Worm (Caenorhabditis elegans) whole organism, L4 larva: ENCODE measurements around the gene T07D4.2.

Experiments used
- F44E2.7 ChIP-seq: fragments of 200-800 bp; sonication (Bioruptor generic); IDR thresholded peaks from 2 replicates; pipeline ENCODE4 v2.1.2; 2022; ENCODE audit warnings: missing genetic modification characterization, missing compliant biosample characterization
- F49E8.2 ChIP-seq: sonication (generic microtip); optimal IDR thresholded peaks from 2 replicates; lab custom pipeline; 2016; ENCODE audit warnings: missing compliant biosample characterization, mild to moderate bottlenecking, missing genetic modification characterization, borderline replicate concordance
- T20F7.1 ChIP-seq: fragments of 200-800 bp; sonication (Bioruptor generic); optimal IDR thresholded peaks from 2 replicates; lab custom pipeline; 2018; ENCODE audit warnings: mild to moderate bottlenecking, missing genetic modification characterization, missing compliant biosample characterization
- T26A8.4 ChIP-seq: fragments of 200-800 bp; sonication (Bioruptor generic); IDR thresholded peaks from 2 replicates; pipeline ENCODE4 v1.3.6; 2022; ENCODE audit warnings: missing genetic modification characterization, missing compliant biosample characterization
- Y105C5A.15 ChIP-seq: fragments of 200-800 bp; sonication (Bioruptor generic); IDR thresholded peaks from 2 replicates; pipeline ENCODE4 v1.3.6; 2022; ENCODE audit warnings: missing genetic modification characterization, missing compliant biosample characterization
- aha-1 ChIP-seq: fragments of 150-350 bp; peaks from one replicate; lab custom pipeline; 2014; ENCODE audit warnings: missing biosample characterization, missing genetic modification characterization
- arid-1 ChIP-seq: fragments of 200-800 bp; sonication (Bioruptor generic); conservative IDR thresholded peaks from 2 replicates; pipeline ENCODE4 v1.3.6; 2022; ENCODE audit warnings: missing genetic modification reagents, missing genetic modification characterization, missing compliant biosample characterization
- ces-1 ChIP-seq: fragments of 150-350 bp; sonication (generic microtip); optimal IDR thresholded peaks from 4 replicates; lab custom pipeline; 2014; ENCODE audit warnings: missing biosample characterization, missing genetic modification reagents, missing genetic modification characterization
- daf-16 ChIP-seq, 3 experiments: sonication (generic microtip); optimal IDR thresholded peaks; 2 replicates each; lab custom pipeline; 2016 to 2017; ENCODE audit warnings: missing genetic modification characterization in 3 of 3, missing genetic modification reagents in 3 of 3, mild to moderate bottlenecking in 2 of 3, missing compliant biosample characterization in 2 of 3, missing biosample characterization in 1 of 3, moderate library complexity in 1 of 3
- dmd-6 ChIP-seq: fragments of 200-800 bp; sonication (Bioruptor generic); IDR thresholded peaks from 2 replicates; pipeline ENCODE4 v1.3.6; 2022; ENCODE audit warnings: missing genetic modification reagents, missing genetic modification characterization, missing compliant biosample characterization
- dmd-8 ChIP-seq: fragments of 200-800 bp; sonication (Bioruptor generic); IDR thresholded peaks from 2 replicates; pipeline ENCODE4 v1.3.6; 2022; ENCODE audit warnings: missing genetic modification characterization, missing compliant biosample characterization
- dmd-9 ChIP-seq: fragments of 200-800 bp; sonication (Bioruptor generic); IDR thresholded peaks from 2 replicates; pipeline ENCODE4 v1.3.6; 2022; ENCODE audit warnings: missing genetic modification reagents, missing genetic modification characterization, missing compliant biosample characterization
- duxl-1 ChIP-seq: sonication (generic microtip); optimal IDR thresholded peaks from 2 replicates; lab custom pipeline; 2016; ENCODE audit warnings: mild to moderate bottlenecking, missing genetic modification characterization, moderate library complexity, missing compliant biosample characterization; ENCODE audit not compliant: poor library complexity
- egl-27 ChIP-seq: sonication (generic microtip); optimal IDR thresholded peaks from 3 replicates; lab custom pipeline; 2017; ENCODE audit warnings: missing biosample characterization, missing genetic modification reagents, missing genetic modification characterization
- hif-1 ChIP-seq, 2 experiments: sonication (generic microtip); optimal IDR thresholded peaks; 2 replicates each; lab custom pipeline; 2016 to 2017; ENCODE audit warnings: missing compliant biosample characterization in 2 of 2, missing genetic modification characterization in 2 of 2, missing genetic modification reagents in 2 of 2, missing genotype in 2 of 2, mild to moderate bottlenecking in 1 of 2
- hlh-11 ChIP-seq: fragments of 200-800 bp; sonication (Bioruptor generic); optimal IDR thresholded peaks from 2 replicates; lab custom pipeline; 2018; ENCODE audit warnings: mild to moderate bottlenecking, missing genetic modification characterization, missing compliant biosample characterization
- hlh-30 ChIP-seq: sonication (generic microtip); optimal IDR thresholded peaks from 2 replicates; lab custom pipeline; 2017; ENCODE audit warnings: antibody characterized with exemption, mild to moderate bottlenecking, missing genetic modification characterization, missing compliant biosample characterization; ENCODE audit not compliant: insufficient read depth
- hmg-1.1 ChIP-seq: fragments of 200-800 bp; sonication (Bioruptor generic); IDR thresholded peaks from 2 replicates; pipeline ENCODE4 v1.3.6; 2022; ENCODE audit warnings: missing genetic modification reagents, missing genetic modification characterization, missing compliant biosample characterization
- jun-1 ChIP-seq: fragments of 150-350 bp; optimal IDR thresholded peaks from 2 replicates; lab custom pipeline; 2014; ENCODE audit warnings: missing biosample characterization, missing genetic modification reagents, missing genetic modification characterization
- lim-7 ChIP-seq: fragments of 200-800 bp; sonication (Bioruptor generic); IDR thresholded peaks from 2 replicates; pipeline ENCODE4 v1.3.6; 2022; ENCODE audit warnings: missing genetic modification characterization, missing compliant biosample characterization
- lin-15B ChIP-seq: fragments of 150-350 bp; sonication (generic microtip); optimal IDR thresholded peaks from 3 replicates; lab custom pipeline; 2014; ENCODE audit warnings: missing biosample characterization, missing genetic modification characterization
- lsy-2 ChIP-seq, 2 experiments: fragments of 150-350 bp in 1 of 2; sonication (generic microtip) in 1 of 2; optimal IDR thresholded peaks; 2 replicates each; lab custom pipeline; 2014 to 2017; ENCODE audit warnings: missing biosample characterization in 2 of 2, missing genetic modification characterization in 2 of 2
- nhr-11 ChIP-seq: fragments of 150-350 bp; optimal IDR thresholded peaks from 2 replicates; lab custom pipeline; 2014; ENCODE audit warnings: missing biosample characterization, missing genetic modification characterization
- nhr-28 ChIP-seq: fragments of 150-350 bp; optimal IDR thresholded peaks from 2 replicates; lab custom pipeline; 2014; ENCODE audit warnings: missing biosample characterization, missing genetic modification characterization
- nhr-41 ChIP-seq: fragments of 200-800 bp; sonication (Bioruptor generic); IDR thresholded peaks from 2 replicates; pipeline ENCODE4 v1.3.6; 2022; ENCODE audit warnings: missing genetic modification reagents, missing genetic modification characterization, missing compliant biosample characterization
- pqm-1 ChIP-seq: sonication (generic microtip); optimal IDR thresholded peaks from 2 replicates; lab custom pipeline; 2017; ENCODE audit warnings: missing biosample characterization, missing genetic modification characterization
- saeg-2 ChIP-seq: fragments of 200-800 bp; sonication (Bioruptor generic); IDR thresholded peaks from 2 replicates; pipeline ENCODE4 v1.3.6; 2022; ENCODE audit warnings: missing genetic modification reagents, missing genetic modification characterization, missing compliant biosample characterization
- sdz-12 ChIP-seq: fragments of 200-800 bp; sonication (Bioruptor generic); optimal IDR thresholded peaks from 2 replicates; lab custom pipeline; 2018; ENCODE audit warnings: mild to moderate bottlenecking, missing genetic modification characterization, missing compliant biosample characterization
- snpc-4 ChIP-seq: fragments of 150-350 bp; optimal IDR thresholded peaks from 2 replicates; lab custom pipeline; 2014; ENCODE audit warnings: missing biosample characterization, missing genetic modification characterization
- tag-97 ChIP-seq: fragments of 200-800 bp; sonication (Bioruptor generic); IDR thresholded peaks from 2 replicates; pipeline ENCODE4 v1.3.6; 2022; ENCODE audit warnings: missing genetic modification characterization, missing compliant biosample characterization
- zfp-3 ChIP-seq: fragments of 200-800 bp; sonication (Bioruptor generic); conservative IDR thresholded peaks from 2 replicates; pipeline ENCODE4 v1.3.6; 2022; ENCODE audit warnings: missing genetic modification reagents, missing genetic modification characterization, missing compliant biosample characterization
- zip-2 ChIP-seq: fragments of 150-350 bp; optimal IDR thresholded peaks from 2 replicates; lab custom pipeline; 2014; ENCODE audit warnings: missing biosample characterization, missing genetic modification characterization

Gene T07D4.2

DNA sequence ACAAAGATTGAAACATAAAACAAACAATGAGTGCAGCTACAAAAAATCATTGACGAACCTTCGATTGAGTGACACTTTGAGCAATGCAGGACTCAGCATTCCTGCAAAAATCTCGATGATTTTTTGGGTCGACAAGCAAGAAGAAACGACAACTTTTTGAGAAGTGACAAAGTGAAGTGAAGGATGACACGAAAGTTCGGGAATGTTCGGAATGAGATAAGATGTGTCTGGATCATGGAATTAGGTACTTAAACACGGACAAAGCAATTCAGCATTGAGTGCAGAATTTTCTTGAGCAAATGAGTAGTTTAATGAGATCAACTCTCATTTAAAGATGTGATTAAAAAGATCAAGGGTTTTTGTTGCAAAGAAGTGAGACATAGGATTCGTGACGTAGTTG, at the start of gene T07D4.2:
Gene T07D4.2, minus strand, starts transcription at position 101 of the 400 bp plus-strand sequence.
- TF ChIP-seq nhr-11 (tag; lab: Kevin White, UChicago) (no peak), T20F7.1 (GFP tag; lab: Kevin White, UChicago) (no peak), lim-7 (no peak)

DNA sequence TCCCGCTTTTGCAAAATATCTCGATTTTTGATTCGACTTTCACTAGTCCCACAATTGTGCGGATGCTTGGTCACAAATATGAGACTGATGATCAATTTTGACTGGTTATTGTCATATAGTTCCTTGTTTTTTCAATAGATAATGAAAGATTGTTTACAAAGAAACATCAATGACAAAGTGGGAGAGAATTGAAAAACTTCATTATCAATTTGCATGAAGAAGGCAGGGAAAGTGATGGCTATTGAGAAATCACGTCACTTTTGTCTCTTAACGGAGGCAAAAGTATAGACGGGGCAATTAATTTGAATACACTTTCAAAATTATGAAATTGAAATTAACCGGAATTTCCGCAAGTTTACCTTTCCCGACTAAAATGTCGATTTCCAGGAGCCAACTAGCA, 49.4 kb upstream of the T07D4.2 start:
- no peak for TF ChIP-seq zip-2 (tag; lab: Kevin White, UChicago)
- peak; percentile 32 for TF ChIP-seq nhr-28
- TF ChIP-seq daf-16 (GFP tag; optimal IDR thresholded peaks at IDR 0.05; lab: Kevin White, UChicago): no peak
- peak; percentile 76 for TF ChIP-seq daf-16 (tag; optimal IDR thresholded peaks at IDR 0.05; lab: Kevin White, UChicago)
- peak; percentile 64 for TF ChIP-seq pqm-1 (tag; lab: Kevin White, UChicago)
- TF ChIP-seq dmd-6 (GFP tag; lab: Robert Waterston, UW): peak; percentile 46; the same call in 1 of the 2 replicates
- peak; percentile 16 for TF ChIP-seq hlh-11 (tag; lab: Kevin White, UChicago)

DNA sequence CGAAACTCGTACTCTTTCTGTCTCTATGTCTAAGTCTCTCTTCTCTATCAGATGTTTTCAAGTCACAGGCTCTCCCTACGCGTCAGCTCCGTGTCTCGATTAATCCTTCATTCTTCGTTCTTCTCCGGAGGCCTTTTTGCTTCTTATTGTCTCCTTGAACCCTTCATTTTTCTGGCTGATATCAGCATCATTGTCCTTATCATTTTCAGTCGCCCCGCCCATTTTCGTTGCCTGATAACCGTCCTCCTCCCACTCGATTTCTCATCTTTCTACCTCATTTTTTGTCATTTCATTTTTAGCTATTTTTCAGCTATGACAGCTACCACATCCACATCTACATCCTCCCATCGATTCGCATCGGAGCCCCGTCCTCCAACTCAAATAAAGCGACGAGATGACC, 48.4 kb upstream of the T07D4.2 start, which contains the start of gene B0457.6:
Gene B0457.6, plus strand, starts transcription at position 284 of the 400 bp plus-strand sequence.
- peak; percentile 54; the same call in 1 of the 2 replicates for TF ChIP-seq hmg-1.1 (GFP tag; lab: Robert Waterston, UW)
- TF ChIP-seq pqm-1 (tag; lab: Kevin White, UChicago): peak; percentile 90
- TF ChIP-seq lsy-2 (tag; optimal IDR thresholded peaks at IDR 0.05; lab: Kevin White, UChicago): peak in 1 of 2 experiments; percentile 37
- TF ChIP-seq lin-15B (tag; lab: Kevin White, UChicago): no peak
- no peak for TF ChIP-seq dmd-9
- TF ChIP-seq nhr-28: peak; percentile 45
- peak; percentile 48 for TF ChIP-seq hlh-11 (tag; lab: Kevin White, UChicago)
- TF ChIP-seq hlh-30: peak; percentile 9
- 0 out of 2 replicates have a peak, but pooled peaks have one; percentile 15 for TF ChIP-seq nhr-41 (GFP tag; lab: Robert Waterston, UW)
- no peak for TF ChIP-seq T20F7.1 (GFP tag; lab: Kevin White, UChicago)
- peak; percentile 47; the same call in 1 of the 2 replicates for TF ChIP-seq dmd-6 (GFP tag; lab: Robert Waterston, UW)

DNA sequence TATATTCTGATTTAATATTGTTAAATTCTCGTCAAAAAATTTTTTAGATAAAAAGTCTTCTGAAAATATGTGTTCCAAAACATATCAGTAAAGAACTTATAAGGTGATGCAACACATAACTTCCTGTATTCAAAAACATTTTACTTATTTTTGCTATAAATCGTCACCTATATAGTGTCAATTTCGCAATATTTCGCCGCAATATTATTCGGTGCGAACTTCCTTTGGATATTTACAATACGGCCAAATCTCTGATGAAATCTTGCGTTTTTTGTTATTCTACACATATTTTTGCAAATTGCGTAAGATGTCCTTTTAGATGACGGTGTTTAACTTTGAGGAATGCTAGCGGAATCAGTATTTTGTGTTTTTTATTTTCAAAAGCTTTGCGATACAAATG, 47.7 kb upstream of the T07D4.2 start:
- no peak for TF ChIP-seq zfp-3
- peak; percentile 89 for TF ChIP-seq aha-1 (tag; lab: Kevin White, UChicago)

DNA sequence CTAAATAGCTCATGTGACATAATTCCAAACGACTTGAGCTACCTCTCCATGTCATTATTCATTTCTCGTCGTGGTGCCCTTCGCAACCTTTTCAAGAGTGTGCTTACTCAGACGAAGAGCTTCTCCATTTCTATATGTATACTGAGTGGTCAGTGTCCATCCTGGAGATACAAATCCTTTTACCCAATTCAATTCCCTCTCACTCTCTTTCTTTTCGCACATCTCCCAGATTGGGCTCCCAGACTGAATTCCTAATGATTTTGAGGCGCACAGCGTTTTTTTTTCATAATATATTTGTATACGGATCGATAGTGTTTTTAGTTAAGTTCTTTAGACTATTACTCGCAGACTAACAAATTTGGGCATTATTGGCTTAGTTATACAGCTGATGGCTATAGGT, 47.2 kb upstream of the T07D4.2 start:
- TF ChIP-seq ces-1 (GFP tag; lab: Kevin White, UChicago) (peak; percentile 3), snpc-4 (tag; lab: Kevin White, UChicago) (no peak), Y105C5A.15 (no peak)

DNA sequence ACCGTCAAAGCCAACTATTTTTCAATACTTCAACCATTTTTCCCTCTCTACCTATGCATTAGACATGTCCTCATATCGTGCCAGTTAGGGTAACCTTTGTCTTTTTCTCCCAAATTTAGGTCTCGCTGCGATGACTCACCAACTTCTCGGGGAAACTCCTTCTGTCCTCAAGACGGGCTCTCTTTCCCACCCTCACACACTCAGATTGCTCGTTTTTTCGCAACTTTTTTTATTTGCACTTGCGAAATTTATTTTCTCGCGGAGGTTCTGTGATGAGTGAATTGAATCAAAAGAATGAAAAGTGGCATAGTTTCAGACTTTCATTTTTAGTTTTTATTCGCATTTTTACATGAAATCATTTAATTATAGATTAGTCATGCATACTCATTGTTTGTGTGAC, 46.6 kb upstream of the T07D4.2 start:
- TF ChIP-seq Y105C5A.15: no peak
- TF ChIP-seq hif-1 (tag; optimal IDR thresholded peaks at IDR 0.05; lab: Kevin White, UChicago): no peak
- TF ChIP-seq dmd-8: no peak
- no peak for TF ChIP-seq jun-1
- no peak for TF ChIP-seq T26A8.4
- TF ChIP-seq duxl-1: no peak
- TF ChIP-seq zfp-3: no peak
- TF ChIP-seq lsy-2 (tag; optimal IDR thresholded peaks at IDR 0.05; lab: Kevin White, UChicago): no peak
- no peak for TF ChIP-seq nhr-41 (GFP tag; lab: Robert Waterston, UW)
- no peak for TF ChIP-seq tag-97 (GFP tag; lab: Robert Waterston, UW)
- TF ChIP-seq hlh-11 (tag; lab: Kevin White, UChicago): no peak
- TF ChIP-seq nhr-28: no peak
- TF ChIP-seq saeg-2 (GFP tag; lab: Robert Waterston, UW): no peak
- TF ChIP-seq arid-1 (GFP tag; lab: Robert Waterston, UW): no peak
- TF ChIP-seq sdz-12 (GFP tag; lab: Kevin White, UChicago): no peak
- TF ChIP-seq F44E2.7 (GFP tag; lab: Robert Waterston, UW): no peak
- TF ChIP-seq egl-27 (tag; lab: Kevin White, UChicago): no peak
- TF ChIP-seq daf-16 (GFP tag; optimal IDR thresholded peaks at IDR 0.05; lab: Kevin White, UChicago): no peak
- TF ChIP-seq daf-16 (tag; optimal IDR thresholded peaks at IDR 0.05; lab: Kevin White, UChicago): no peak
- TF ChIP-seq F49E8.2 (tag; lab: Kevin White, UChicago): no peak
